Worm (Caenorhabditis elegans) whole organism, L2 larva: Measurements from ENCODE around the gene spp-27.

Experiments
- C34F6.9 ChIP-seq: fragments of 150-350 bp; optimal IDR thresholded peaks from 2 replicates; lab custom pipeline; 2014; ENCODE audit warnings: missing biosample characterization, missing genetic modification characterization
- F13H6.1 ChIP-seq: sonication (generic microtip); optimal IDR thresholded peaks from 2 replicates; lab custom pipeline; 2016; ENCODE audit warnings: missing genetic modification characterization, missing compliant biosample characterization
- Y55F3AM.14 ChIP-seq: fragments of 200-800 bp; sonication (Bioruptor generic); optimal IDR thresholded peaks from 2 replicates; lab custom pipeline; 2018; ENCODE audit warnings: mild to moderate bottlenecking, missing genetic modification characterization, missing compliant biosample characterization
- ama-1 ChIP-seq: fragments of 150-350 bp; optimal IDR thresholded peaks from 2 replicates; lab custom pipeline; 2018; ENCODE audit warnings: inconsistent platforms
- crh-2 ChIP-seq: sonication (generic microtip); optimal IDR thresholded peaks from 2 replicates; lab custom pipeline; 2017; ENCODE audit warnings: missing biosample characterization, missing genetic modification characterization
- dmd-4 ChIP-seq: sonication (generic microtip); optimal IDR thresholded peaks from 2 replicates; lab custom pipeline; 2017; ENCODE audit warnings: missing biosample characterization, missing genetic modification characterization
- egl-27 ChIP-seq: sonication (generic microtip); optimal IDR thresholded peaks from 3 replicates; lab custom pipeline; 2017; ENCODE audit warnings: missing biosample characterization, missing genetic modification reagents, missing genetic modification characterization
- elt-1 ChIP-seq: fragments of 150-350 bp; optimal IDR thresholded peaks from 2 replicates; lab custom pipeline; 2014; ENCODE audit warnings: missing biosample characterization, missing genetic modification characterization
- fos-1 ChIP-seq: fragments of 150-350 bp; optimal IDR thresholded peaks from 2 replicates; lab custom pipeline; 2014; ENCODE audit warnings: missing biosample characterization, missing genetic modification characterization
- lin-39 ChIP-seq: fragments of 150-350 bp; optimal IDR thresholded peaks from 2 replicates; lab custom pipeline; 2014; ENCODE audit warnings: missing biosample characterization, missing genetic modification reagents, missing genetic modification characterization
- lsy-2 ChIP-seq, 2 experiments: fragments of 150-350 bp in 1 of 2; sonication (generic microtip) in 1 of 2; optimal IDR thresholded peaks; 2 replicates each; lab custom pipeline; 2014 to 2017; ENCODE audit warnings: missing biosample characterization in 2 of 2, missing genetic modification characterization in 2 of 2
- mab-5 ChIP-seq: fragments of 150-350 bp; optimal IDR thresholded peaks from 2 replicates; lab custom pipeline; 2014; ENCODE audit warnings: missing biosample characterization, missing genetic modification characterization
- nhr-11 ChIP-seq: fragments of 150-350 bp; optimal IDR thresholded peaks from 2 replicates; lab custom pipeline; 2014; ENCODE audit warnings: missing biosample characterization, missing genetic modification characterization
- nhr-129 ChIP-seq: fragments of 150-350 bp; optimal IDR thresholded peaks from 2 replicates; lab custom pipeline; 2014; ENCODE audit warnings: missing biosample characterization, missing genetic modification characterization
- nhr-21 ChIP-seq: fragments of 150-350 bp; optimal IDR thresholded peaks from 2 replicates; lab custom pipeline; 2014; ENCODE audit warnings: missing biosample characterization, missing genetic modification characterization
- nhr-23 ChIP-seq: fragments of 150-350 bp; optimal IDR thresholded peaks from 2 replicates; lab custom pipeline; 2014; ENCODE audit warnings: missing biosample characterization, missing genetic modification reagents, missing genetic modification characterization
- nhr-25 ChIP-seq: fragments of 150-350 bp; sonication (generic microtip); optimal IDR thresholded peaks from 3 replicates; lab custom pipeline; 2014; ENCODE audit warnings: missing biosample characterization, missing genetic modification characterization
- nhr-6 ChIP-seq: fragments of 150-350 bp; optimal IDR thresholded peaks from 2 replicates; lab custom pipeline; 2014; ENCODE audit warnings: missing biosample characterization, missing genetic modification characterization
- peb-1 ChIP-seq: fragments of 150-350 bp; optimal IDR thresholded peaks from 2 replicates; lab custom pipeline; 2014; ENCODE audit warnings: missing biosample characterization, missing genetic modification characterization
- skn-1 ChIP-seq: sonication (generic microtip); optimal IDR thresholded peaks from 2 replicates; lab custom pipeline; 2017; ENCODE audit warnings: missing biosample characterization, missing genetic modification characterization
- sma-9 ChIP-seq, 2 experiments: fragments of 150-350 bp in 1 of 2; sonication (generic microtip) in 1 of 2; optimal IDR thresholded peaks; 2 replicates each; lab custom pipeline; 2014 to 2016; ENCODE audit warnings: missing genetic modification characterization in 2 of 2, mild to moderate bottlenecking in 1 of 2, missing biosample characterization in 1 of 2, missing compliant biosample characterization in 1 of 2, missing genetic modification reagents in 1 of 2, moderate library complexity in 1 of 2
- snpc-4 ChIP-seq: fragments of 150-350 bp; optimal IDR thresholded peaks from 2 replicates; lab custom pipeline; 2014; ENCODE audit warnings: missing biosample characterization, missing genetic modification characterization
- unc-55 ChIP-seq: fragments of 150-350 bp; sonication (generic microtip); optimal IDR thresholded peaks from 3 replicates; lab custom pipeline; 2014; ENCODE audit warnings: missing biosample characterization, missing genetic modification reagents, missing genetic modification characterization
- unc-62 ChIP-seq: fragments of 150-350 bp; optimal IDR thresholded peaks from 2 replicates; lab custom pipeline; 2014; ENCODE audit warnings: missing biosample characterization, missing genetic modification reagents, missing genetic modification characterization
- zag-1 ChIP-seq: fragments of 150-350 bp; optimal IDR thresholded peaks from 2 replicates; lab custom pipeline; 2014; ENCODE audit warnings: missing biosample characterization, missing genetic modification characterization
- ztf-1 ChIP-seq: fragments of 200-800 bp; sonication (Bioruptor generic); conservative IDR thresholded peaks from 2 replicates; pipeline ENCODE4 v1.3.6; 2022; ENCODE audit warnings: missing genetic modification characterization, missing compliant biosample characterization

spp-27 gene

ce11 chrV:6541875-6542274, 15.1 kb downstream of the spp-27 start:
- TF ChIP-seq Y55F3AM.14 (GFP tag; lab: Kevin White, UChicago) (peak; percentile 25), peb-1 (tag; lab: Kevin White, UChicago) (no peak), nhr-21 (tag; lab: Kevin White, UChicago) (peak; percentile 55), sma-9 (GFP tag; optimal IDR thresholded peaks at IDR 0.05; lab: Kevin White, UChicago) (peak; percentile 3), sma-9 (tag; optimal IDR thresholded peaks at IDR 0.05; lab: Kevin White, UChicago) (no peak), nhr-129 (tag; lab: Kevin White, UChicago) (peak; percentile 10), fos-1 (peak; percentile 25), elt-1 (no peak), nhr-25 (tag; lab: Kevin White, UChicago) (peak; percentile 21)
- TF ChIP-seq, all 48 proteins: peak for 6

- no peak for TF ChIP-seq mab-5 (tag; lab: Kevin White, UChicago)
- no peak for TF ChIP-seq skn-1 (tag; lab: Kevin White, UChicago)
- TF ChIP-seq unc-55: peak; percentile 7
- no peak for TF ChIP-seq nhr-6 (tag; lab: Kevin White, UChicago)
- no peak for TF ChIP-seq lin-39 (tag; lab: Kevin White, UChicago)
- peak; percentile 29 for TF ChIP-seq nhr-129 (tag; lab: Kevin White, UChicago)
- TF ChIP-seq C34F6.9 (tag; lab: Kevin White, UChicago): peak; percentile 30
- TF ChIP-seq lsy-2 (tag; optimal IDR thresholded peaks at IDR 0.05; lab: Kevin White, UChicago): peak in 1 of 2 experiments; percentile 12
- peak; percentile 5 for TF ChIP-seq fos-1
- TF ChIP-seq F13H6.1 (tag; lab: Kevin White, UChicago): peak; percentile 30
- peak; percentile 16 for TF ChIP-seq crh-2 (tag; lab: Kevin White, UChicago)
- TF ChIP-seq nhr-23 (tag; lab: Kevin White, UChicago): no peak
Observed at ce11 chrV:6538323-6538722, 18.6 kb downstream of the spp-27 start.

- peak; percentile 22 for TF ChIP-seq sma-9 (GFP tag; optimal IDR thresholded peaks at IDR 0.05; lab: Kevin White, UChicago)
- TF ChIP-seq sma-9 (tag; optimal IDR thresholded peaks at IDR 0.05; lab: Kevin White, UChicago): no peak
- TF ChIP-seq ztf-1: no peak
- no peak for TF ChIP-seq Y55F3AM.14 (GFP tag; lab: Kevin White, UChicago)
- TF ChIP-seq unc-55: no peak
- TF ChIP-seq nhr-25 (tag; lab: Kevin White, UChicago): no peak
- peak; percentile 70 for TF ChIP-seq F13H6.1 (tag; lab: Kevin White, UChicago)
- peak; percentile 39 for TF ChIP-seq nhr-129 (tag; lab: Kevin White, UChicago)
Observed at ce11 chrV:6533030-6533429, 23.9 kb downstream of the spp-27 start, which contains the start of gene hpo-26. Gene hpo-26 (minus strand): TSS chrV:6533060.

ce11 chrV:6524757-6525156, 32.2 kb downstream of the spp-27 start, which contains the start of gene acs-1:
Gene acs-1 (plus strand): TSS chrV:6524989.
- TF ChIP-seq nhr-25 (tag; lab: Kevin White, UChicago): no peak
- TF ChIP-seq nhr-129 (tag; lab: Kevin White, UChicago): no peak
- TF ChIP-seq nhr-6 (tag; lab: Kevin White, UChicago): no peak
- peak; percentile 82 for TF ChIP-seq fos-1
- TF ChIP-seq egl-27: peak; percentile 19
- TF ChIP-seq dmd-4 (tag; lab: Kevin White, UChicago): no peak
- TF ChIP-seq Y55F3AM.14 (GFP tag; lab: Kevin White, UChicago): no peak
- TF ChIP-seq snpc-4 (tag; lab: Kevin White, UChicago): no peak
- TF ChIP-seq nhr-23 (tag; lab: Kevin White, UChicago): no peak

- TF ChIP-seq lsy-2 (tag; optimal IDR thresholded peaks at IDR 0.05; lab: Kevin White, UChicago): no peak
- TF ChIP-seq zag-1: no peak
- TF ChIP-seq unc-62 (GFP tag; lab: Kevin White, UChicago): no peak
- no peak for TF ChIP-seq ama-1 (lab: Kevin White, UChicago)
- peak; percentile 86 for TF ChIP-seq fos-1
- no peak for TF ChIP-seq nhr-6 (tag; lab: Kevin White, UChicago)
- TF ChIP-seq sma-9 (GFP tag; optimal IDR thresholded peaks at IDR 0.05; lab: Kevin White, UChicago): peak; percentile 13
- TF ChIP-seq sma-9 (tag; optimal IDR thresholded peaks at IDR 0.05; lab: Kevin White, UChicago): no peak
- TF ChIP-seq peb-1 (tag; lab: Kevin White, UChicago): no peak
- TF ChIP-seq, all 48 proteins: peak for 2
Observed at ce11 chrV:6522879-6523497, 33.9 kb downstream of the spp-27 start.

- TF ChIP-seq snpc-4 (tag; lab: Kevin White, UChicago) (no peak), unc-62 (GFP tag; lab: Kevin White, UChicago) (no peak), nhr-11 (tag; lab: Kevin White, UChicago) (no peak)
Observed at ce11 chrV:6520385-6521080, 36.4 kb downstream of the spp-27 start, which contains the start of the genes F46E10.2 and F46E10.18. Gene F46E10.2 (plus strand): TSS chrV:6520435. Gene F46E10.18 (plus strand): TSS chrV:6521030.
